Worm (Caenorhabditis elegans) whole organism, mixed stage, embryonic: Measurements from ENCODE around the gene M106.7.

Experiments
- blmp-1 ChIP-seq: fragments of 150-350 bp; optimal IDR thresholded peaks from 2 replicates; lab custom pipeline; 2014; ENCODE audit warnings: missing biosample characterization, missing genetic modification characterization
- drap-1 ChIP-seq: fragments of 200-800 bp; sonication (Bioruptor generic); optimal IDR thresholded peaks from 3 replicates; lab custom pipeline; 2018; ENCODE audit warnings: mild to moderate bottlenecking, missing genetic modification characterization, missing compliant biosample characterization
- lin-13 ChIP-seq: fragments of 150-350 bp; optimal IDR thresholded peaks from 2 replicates; lab custom pipeline; 2014; ENCODE audit warnings: missing biosample characterization, missing genetic modification characterization
- lsy-2 ChIP-seq: fragments of 150-350 bp; optimal IDR thresholded peaks from 2 replicates; lab custom pipeline; 2014; ENCODE audit warnings: missing biosample characterization, missing genetic modification characterization
- mls-2 ChIP-seq: sonication (generic microtip); optimal IDR thresholded peaks from 2 replicates; lab custom pipeline; 2016; ENCODE audit warnings: mild to moderate bottlenecking, missing genetic modification characterization, moderate library complexity, missing compliant biosample characterization
- nhr-12 ChIP-seq: fragments of 150-350 bp; optimal IDR thresholded peaks from 2 replicates; lab custom pipeline; 2014; ENCODE audit warnings: missing biosample characterization, missing genetic modification characterization
- nhr-237 ChIP-seq: fragments of 150-350 bp; optimal IDR thresholded peaks from 2 replicates; lab custom pipeline; 2014; ENCODE audit warnings: missing biosample characterization, missing genetic modification characterization
- nhr-28 ChIP-seq: fragments of 150-350 bp; optimal IDR thresholded peaks from 2 replicates; lab custom pipeline; 2014; ENCODE audit warnings: missing biosample characterization, missing genetic modification characterization
- pha-4 ChIP-seq: fragments of 150-350 bp; optimal IDR thresholded peaks from 2 replicates; lab custom pipeline; 2018; ENCODE audit warnings: missing biosample characterization, missing genetic modification reagents, missing genetic modification characterization
- sem-2 ChIP-seq: fragments of 200-800 bp; sonication (Bioruptor generic); optimal IDR thresholded peaks from 2 replicates; lab custom pipeline; 2018; ENCODE audit warnings: mild to moderate bottlenecking, missing genetic modification characterization, missing compliant biosample characterization
- unc-39 ChIP-seq: fragments of 150-350 bp; optimal IDR thresholded peaks from 2 replicates; lab custom pipeline; 2014; ENCODE audit warnings: missing biosample characterization, missing genetic modification characterization
- unc-62 ChIP-seq: fragments of 150-350 bp; optimal IDR thresholded peaks from 2 replicates; lab custom pipeline; 2014; ENCODE audit warnings: missing biosample characterization, missing genetic modification reagents, missing genetic modification characterization

ce11 chrII:10829572-10829971, 27.4 kb downstream of the M106.7 start:
- no peak for TF ChIP-seq nhr-237 (tag; lab: Kevin White, UChicago)
- no peak for TF ChIP-seq lsy-2 (tag; lab: Kevin White, UChicago)
- TF ChIP-seq sem-2 (GFP tag; lab: Kevin White, UChicago), result no peak
- no peak for TF ChIP-seq unc-39 (tag; lab: Kevin White, UChicago)
- no peak for TF ChIP-seq nhr-28
- no peak for TF ChIP-seq lin-13 (tag; lab: Kevin White, UChicago)
- no peak for TF ChIP-seq mls-2 (tag; lab: Kevin White, UChicago)
- TF ChIP-seq nhr-12, result no peak
- no peak for TF ChIP-seq unc-62 (GFP tag; lab: Kevin White, UChicago)
- no peak for TF ChIP-seq blmp-1 (tag; lab: Kevin White, UChicago)
- TF ChIP-seq pha-4 (tag; lab: Kevin White, UChicago), result no peak
- TF ChIP-seq drap-1, result no peak
